Worm (Caenorhabditis elegans) whole organism, L3 larva: ENCODE measurements around the gene T20D3.14.

Source experiments
- R02D3.7 ChIP-seq: fragments of 150-350 bp; optimal IDR thresholded peaks from 2 replicates; lab custom pipeline; 2014; ENCODE audit warnings: missing biosample characterization, missing genetic modification characterization
- ama-1 ChIP-seq: fragments of 150-350 bp; optimal IDR thresholded peaks from 2 replicates; lab custom pipeline; 2018
- fkh-10 ChIP-seq: sonication (generic microtip); optimal IDR thresholded peaks from 2 replicates; lab custom pipeline; 2017; ENCODE audit warnings: missing biosample characterization, missing genetic modification reagents, missing genetic modification characterization
- fos-1 ChIP-seq: fragments of 150-350 bp; optimal IDR thresholded peaks from 2 replicates; lab custom pipeline; 2014; ENCODE audit warnings: missing biosample characterization, missing genetic modification characterization
- nhr-12 ChIP-seq: fragments of 150-350 bp; optimal IDR thresholded peaks from 2 replicates; lab custom pipeline; 2014; ENCODE audit warnings: missing biosample characterization, missing genetic modification characterization
- nhr-76 ChIP-seq: fragments of 150-350 bp; sonication (generic microtip); optimal IDR thresholded peaks from 5 replicates; lab custom pipeline; 2014; ENCODE audit warnings: missing biosample characterization, missing genetic modification characterization
- pha-4 ChIP-seq: fragments of 150-350 bp; optimal IDR thresholded peaks from 2 replicates; lab custom pipeline; 2014; ENCODE audit warnings: missing biosample characterization, missing genetic modification reagents, missing genetic modification characterization
- unc-62 ChIP-seq: fragments of 150-350 bp; sonication (generic microtip); optimal IDR thresholded peaks from 4 replicates; lab custom pipeline; 2014; ENCODE audit warnings: missing biosample characterization, missing genetic modification reagents, missing genetic modification characterization

ce11 chrIV:9319080-9319479, 16.6 kb downstream of the T20D3.14 start, which contains the start of the genes F49C12.11 and nemt-1:
- TF ChIP-seq ama-1 (no peak), unc-62 (GFP tag; lab: Kevin White, UChicago) (no peak), pha-4 (tag; lab: Kevin White, UChicago) (no peak), fos-1 (no peak), nhr-12 (tag; lab: Kevin White, UChicago) (no peak), R02D3.7 (tag; lab: Kevin White, UChicago) (no peak), nhr-76 (tag; lab: Kevin White, UChicago) (no peak), fkh-10 (GFP tag; lab: Kevin White, UChicago) (no peak)
